Fruit fly (Drosophila melanogaster): ENCODE data around the gene SmE.

DNA sequence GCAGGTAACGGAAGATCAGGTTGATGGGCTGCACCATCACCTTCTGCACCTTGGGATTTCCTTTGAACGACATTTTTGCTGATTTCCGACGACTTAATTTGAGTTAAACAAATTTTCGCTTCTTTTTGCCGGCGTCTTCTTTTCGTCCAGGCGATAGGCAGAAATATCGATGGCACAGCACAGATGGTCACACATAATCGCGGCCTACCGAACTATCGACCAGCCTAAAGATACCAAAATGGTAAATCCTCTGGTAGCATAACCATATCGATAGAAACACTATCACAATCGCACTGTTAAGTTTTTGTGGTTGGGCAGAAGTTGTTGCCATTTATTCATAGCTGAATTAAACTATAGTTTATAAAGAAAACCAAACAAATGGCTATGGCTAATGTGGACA lies at the start of gene SmE, which contains the start of gene CG34132:
- TF ChIP-seq pan (optimal IDR thresholded peaks at IDR 0.05) (no peak), Myc (optimal IDR thresholded peaks at IDR 0.05) (no peak)

Measured in whole organism, wandering third instar larva.